Fruit fly (Drosophila melanogaster) whole organism: Measurements from ENCODE around the gene CG32277.

ENCODE experiments used
- CG8478 ChIP-seq: fragments of >200 bp; optimal IDR thresholded peaks from 2 replicates; lab custom pipeline; 2018; ENCODE audit warnings: inconsistent platforms
- Dll ChIP-seq: fragments of >200 bp; optimal IDR thresholded peaks from 2 replicates; lab custom pipeline; 2017
- pan ChIP-seq: fragments of >200 bp; optimal IDR thresholded peaks from 2 replicates; lab custom pipeline; 2017
- psq ChIP-seq: fragments of >200 bp; optimal IDR thresholded peaks from 2 replicates; lab custom pipeline; 2017
- usp ChIP-seq: fragments of >200 bp; optimal IDR thresholded peaks from 2 replicates; lab custom pipeline; 2017; ENCODE audit warnings: missing biosample characterization, missing genetic modification characterization, mixed read lengths

DNA sequence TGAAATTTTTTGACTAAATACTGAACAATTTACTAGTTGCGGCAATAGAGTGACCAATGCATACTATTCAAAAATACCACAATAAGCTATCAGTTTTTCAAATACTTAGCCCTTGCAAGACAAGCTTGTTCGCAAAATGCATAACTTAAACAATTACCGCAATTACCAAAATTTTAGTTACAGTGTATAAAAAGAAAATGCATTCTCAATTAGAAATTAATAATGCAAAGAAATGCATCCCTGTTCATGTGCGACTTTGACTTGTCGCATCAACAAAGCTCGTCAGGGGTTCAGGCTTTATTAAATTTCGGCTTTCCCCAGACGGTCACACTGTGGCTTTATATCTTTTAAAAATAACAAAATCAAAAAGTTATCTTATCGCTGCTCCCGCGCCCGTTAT, 13.6 kb upstream of the CG32277 start, which contains the start of the genes hob and nSMase:
- TF ChIP-seq psq (lab: Kevin White, UChicago) (no peak), CG8478 (lab: Kevin White, UChicago) (no peak), usp (no peak), Dll (no peak), pan (lab: Kevin White, UChicago) (no peak)
